Worm (Caenorhabditis elegans) whole organism, late embryonic: Measurements from ENCODE around the gene nekl-4.

Source experiments
- C08G9.2 ChIP-seq: sonication (generic microtip); optimal IDR thresholded peaks from 2 replicates; lab custom pipeline; 2016; ENCODE audit warnings: mild to moderate bottlenecking, missing genetic modification characterization, moderate library complexity, missing compliant biosample characterization
- K02D7.2 ChIP-seq: sonication (generic microtip); optimal IDR thresholded peaks from 2 replicates; lab custom pipeline; 2017; ENCODE audit warnings: mild to moderate bottlenecking, missing genetic modification characterization, missing compliant biosample characterization
- K09A11.1 ChIP-seq: sonication (generic microtip); optimal IDR thresholded peaks from 2 replicates; lab custom pipeline; 2017; ENCODE audit warnings: antibody characterized with exemption, mild to moderate bottlenecking, missing genetic modification characterization, missing compliant biosample characterization; ENCODE audit not compliant: insufficient read depth
- T23F11.4 ChIP-seq: fragments of 200-800 bp; sonication (Bioruptor generic); optimal IDR thresholded peaks from 2 replicates; lab custom pipeline; 2018; ENCODE audit warnings: mild to moderate bottlenecking, missing genetic modification characterization, missing compliant biosample characterization
- ama-1 ChIP-seq: fragments of 150-350 bp; optimal IDR thresholded peaks from 2 replicates; lab custom pipeline; 2014
- ceh-18 ChIP-seq: sonication (generic microtip); optimal IDR thresholded peaks from 2 replicates; lab custom pipeline; 2016; ENCODE audit warnings: missing genetic modification characterization, missing compliant biosample characterization
- ceh-19 ChIP-seq: fragments of 200-800 bp; sonication (Bioruptor generic); optimal IDR thresholded peaks from 2 replicates; lab custom pipeline; 2018; ENCODE audit warnings: mild to moderate bottlenecking, missing genetic modification characterization, missing compliant biosample characterization
- ceh-2 ChIP-seq: sonication (generic microtip); optimal IDR thresholded peaks from 2 replicates; lab custom pipeline; 2016; ENCODE audit warnings: missing genotype, missing genetic modification characterization, missing compliant biosample characterization
- ceh-22 ChIP-seq: sonication (generic microtip); optimal IDR thresholded peaks from 2 replicates; lab custom pipeline; 2017; ENCODE audit warnings: missing biosample characterization, missing genetic modification characterization
- ceh-30 ChIP-seq: fragments of 150-350 bp; optimal IDR thresholded peaks from 2 replicates; lab custom pipeline; 2014; ENCODE audit warnings: missing biosample characterization, missing genetic modification characterization
- ceh-31 ChIP-seq: sonication (generic microtip); optimal IDR thresholded peaks from 2 replicates; lab custom pipeline; 2016; ENCODE audit warnings: missing genetic modification characterization, missing compliant biosample characterization
- ceh-34 ChIP-seq: sonication (generic microtip); optimal IDR thresholded peaks from 2 replicates; lab custom pipeline; 2016; ENCODE audit warnings: mild to moderate bottlenecking, missing genetic modification characterization, missing compliant biosample characterization
- ceh-6 ChIP-seq: fragments of 200-800 bp; sonication (Bioruptor generic); optimal IDR thresholded peaks from 2 replicates; lab custom pipeline; 2018; ENCODE audit warnings: mild to moderate bottlenecking, missing genetic modification characterization, missing compliant biosample characterization
- ceh-9 ChIP-seq: sonication (generic microtip); optimal IDR thresholded peaks from 2 replicates; lab custom pipeline; 2016; ENCODE audit warnings: mild to moderate bottlenecking, missing genetic modification characterization, inconsistent platforms, missing compliant biosample characterization
- dve-1 ChIP-seq: sonication (generic microtip); optimal IDR thresholded peaks from 2 replicates; lab custom pipeline; 2017; ENCODE audit warnings: antibody characterized with exemption, mild to moderate bottlenecking, missing genetic modification characterization, missing compliant biosample characterization
- ets-4 ChIP-seq: sonication (generic microtip); optimal IDR thresholded peaks from 2 replicates; lab custom pipeline; 2016; ENCODE audit warnings: missing genetic modification characterization, missing compliant biosample characterization
- eyg-1 ChIP-seq: sonication (generic microtip); optimal IDR thresholded peaks from 2 replicates; lab custom pipeline; 2016; ENCODE audit warnings: missing genotype, missing genetic modification characterization, missing compliant biosample characterization
- fax-1 ChIP-seq: sonication (generic microtip); optimal IDR thresholded peaks from 2 replicates; lab custom pipeline; 2016; ENCODE audit warnings: missing genotype, missing genetic modification characterization, missing compliant biosample characterization
- hlh-13 ChIP-seq: fragments of 200-800 bp; sonication (Bioruptor generic); optimal IDR thresholded peaks from 2 replicates; lab custom pipeline; 2018; ENCODE audit warnings: mild to moderate bottlenecking, missing genetic modification characterization, missing compliant biosample characterization
- hlh-30 ChIP-seq: sonication (generic microtip); optimal IDR thresholded peaks from 2 replicates; lab custom pipeline; 2017; ENCODE audit warnings: antibody characterized with exemption, missing genetic modification characterization, missing compliant biosample characterization; ENCODE audit not compliant: insufficient read depth
- hlh-6 ChIP-seq: sonication (generic microtip); optimal IDR thresholded peaks from 2 replicates; lab custom pipeline; 2016; ENCODE audit warnings: missing genotype, missing genetic modification characterization, missing compliant biosample characterization
- hlh-8 ChIP-seq: sonication (generic microtip); optimal IDR thresholded peaks from 2 replicates; lab custom pipeline; 2016; ENCODE audit warnings: missing genotype, missing genetic modification characterization, missing compliant biosample characterization
- lin-11 ChIP-seq: fragments of 200-800 bp; sonication (Bioruptor generic); optimal IDR thresholded peaks from 2 replicates; lab custom pipeline; 2018; ENCODE audit warnings: mild to moderate bottlenecking, missing genetic modification characterization, missing compliant biosample characterization
- mec-3 ChIP-seq: sonication (generic microtip); optimal IDR thresholded peaks from 2 replicates; lab custom pipeline; 2016; ENCODE audit warnings: borderline replicate concordance, missing genetic modification characterization, missing compliant biosample characterization
- nfya-1 ChIP-seq: sonication (generic microtip); optimal IDR thresholded peaks from 2 replicates; lab custom pipeline; 2017; ENCODE audit warnings: missing genetic modification characterization, mild to moderate bottlenecking, missing compliant biosample characterization, antibody characterized with exemption, moderate library complexity
- nhr-11 ChIP-seq: fragments of 150-350 bp; optimal IDR thresholded peaks from 2 replicates; lab custom pipeline; 2014; ENCODE audit warnings: missing biosample characterization, missing genetic modification characterization
- pag-3 ChIP-seq: sonication (generic microtip); optimal IDR thresholded peaks from 2 replicates; lab custom pipeline; 2016; ENCODE audit warnings: missing compliant biosample characterization, missing genetic modification characterization, borderline replicate concordance
- pha-2 ChIP-seq: sonication (generic microtip); optimal IDR thresholded peaks from 2 replicates; lab custom pipeline; 2017; ENCODE audit warnings: mild to moderate bottlenecking, missing genetic modification characterization, missing compliant biosample characterization
- rnt-1 ChIP-seq: sonication (generic microtip); optimal IDR thresholded peaks from 2 replicates; lab custom pipeline; 2016; ENCODE audit warnings: missing genetic modification characterization, missing compliant biosample characterization
- sox-4 ChIP-seq: sonication (generic microtip); optimal IDR thresholded peaks from 2 replicates; lab custom pipeline; 2017; ENCODE audit warnings: mild to moderate bottlenecking, missing genetic modification characterization, inconsistent platforms, missing compliant biosample characterization
- syd-9 ChIP-seq: sonication (generic microtip); optimal IDR thresholded peaks from 2 replicates; lab custom pipeline; 2016; ENCODE audit warnings: mild to moderate bottlenecking, missing genetic modification characterization, moderate library complexity, missing compliant biosample characterization
- unc-3 ChIP-seq, 2 experiments: fragments of 200-800 bp in 1 of 2; sonication (Bioruptor generic) in 1 of 2; sonication (generic microtip) in 1 of 2; conservative IDR thresholded peaks in 1 of 2; optimal IDR thresholded peaks in 1 of 2; 2 replicates each; pipeline versions ENCODE4 v1.3.6 to Lab custom; 2016 to 2022; ENCODE audit warnings: missing compliant biosample characterization in 2 of 2, missing genetic modification characterization in 2 of 2, missing genetic modification reagents in 1 of 2
- unc-42 ChIP-seq: sonication (generic microtip); optimal IDR thresholded peaks from 2 replicates; lab custom pipeline; 2016; ENCODE audit warnings: missing genotype, missing genetic modification characterization, missing compliant biosample characterization
- unc-55 ChIP-seq: sonication (generic microtip); optimal IDR thresholded peaks from 2 replicates; lab custom pipeline; 2017; ENCODE audit warnings: missing biosample characterization, missing genetic modification reagents, missing genetic modification characterization
- unc-86 ChIP-seq: sonication (generic microtip); optimal IDR thresholded peaks from 2 replicates; lab custom pipeline; 2016; ENCODE audit warnings: missing genetic modification characterization, missing compliant biosample characterization
- zip-5 ChIP-seq: sonication (generic microtip); optimal IDR thresholded peaks from 2 replicates; lab custom pipeline; 2016; ENCODE audit warnings: missing genetic modification characterization, missing compliant biosample characterization
- ztf-16 ChIP-seq: sonication (generic microtip); optimal IDR thresholded peaks from 2 replicates; lab custom pipeline; 2017; ENCODE audit warnings: missing genetic modification characterization, missing compliant biosample characterization

Gene nekl-4

ce11 chrIII:5506023-5506597 lies 11.2 kb downstream of the nekl-4 start:
- no peak for TF ChIP-seq rnt-1 (tag; lab: Kevin White, UChicago)
- no peak for TF ChIP-seq ceh-30
- TF ChIP-seq K09A11.1 (tag; lab: Kevin White, UChicago): no peak
- TF ChIP-seq ama-1 (lab: Kevin White, UChicago): peak; percentile 53
- TF ChIP-seq, all 69 proteins: peak for 1

ce11 chrIII:5505474-5506022 lies 11.8 kb downstream of the nekl-4 start:
- TF ChIP-seq unc-86 (tag; lab: Kevin White, UChicago): no peak
- TF ChIP-seq C08G9.2 (tag; lab: Kevin White, UChicago): no peak
- no peak for TF ChIP-seq K02D7.2 (tag; lab: Kevin White, UChicago)
- TF ChIP-seq mec-3: no peak
- TF ChIP-seq syd-9 (tag; lab: Kevin White, UChicago): no peak

ce11 chrIII:5504725-5505473 lies 12.4 kb downstream of the nekl-4 start:
- TF ChIP-seq ceh-9 (tag; lab: Kevin White, UChicago) (no peak), ztf-16 (tag; lab: Kevin White, UChicago) (no peak), zip-5 (no peak), hlh-8 (tag; lab: Kevin White, UChicago) (no peak), ceh-18 (tag; lab: Kevin White, UChicago) (no peak), ceh-6 (GFP tag; lab: Kevin White, UChicago) (no peak), ceh-19 (no peak), nhr-11 (tag; lab: Kevin White, UChicago) (no peak), T23F11.4 (no peak), sox-4 (tag; lab: Kevin White, UChicago) (no peak)

- TF ChIP-seq ets-4 (tag; lab: Kevin White, UChicago): peak; percentile 37
- TF ChIP-seq unc-55 (GFP tag; lab: Kevin White, UChicago): peak; percentile 27
- TF ChIP-seq lin-11 (tag; lab: Kevin White, UChicago): no peak
- no peak for TF ChIP-seq hlh-6 (tag; lab: Kevin White, UChicago)
- TF ChIP-seq pha-2: no peak
- peak; percentile 75 for TF ChIP-seq unc-42 (tag; lab: Kevin White, UChicago)
Measured at ce11 chrIII:5504164-5504563, 13.2 kb downstream of the nekl-4 start.

- no peak for TF ChIP-seq dve-1 (tag; lab: Kevin White, UChicago)
- peak; percentile 6 for TF ChIP-seq hlh-13 (GFP tag; lab: Kevin White, UChicago)
Measured at ce11 chrIII:5503669-5504068, 13.7 kb downstream of the nekl-4 start.

- TF ChIP-seq zip-5: no peak
- no peak for TF ChIP-seq dve-1 (tag; lab: Kevin White, UChicago)
- TF ChIP-seq fax-1 (tag; lab: Kevin White, UChicago): no peak
- peak; percentile 67 for TF ChIP-seq ets-4 (tag; lab: Kevin White, UChicago)
- no peak for TF ChIP-seq lin-11 (tag; lab: Kevin White, UChicago)
- no peak for TF ChIP-seq pag-3 (tag; lab: Kevin White, UChicago)
- no peak for TF ChIP-seq eyg-1 (tag; lab: Kevin White, UChicago)
- peak; percentile 58 for TF ChIP-seq nfya-1
- no peak for TF ChIP-seq ceh-22 (tag; lab: Kevin White, UChicago)
- TF ChIP-seq unc-55 (GFP tag; lab: Kevin White, UChicago): peak; percentile 59
- peak; percentile 57 for TF ChIP-seq ceh-34
- TF ChIP-seq sox-4 (tag; lab: Kevin White, UChicago): no peak
- TF ChIP-seq ceh-31 (tag; lab: Kevin White, UChicago): peak; percentile 64
- TF ChIP-seq unc-42 (tag; lab: Kevin White, UChicago): peak; percentile 16
- TF ChIP-seq syd-9 (tag; lab: Kevin White, UChicago): no peak
- TF ChIP-seq unc-3 (GFP tag; conservative IDR thresholded peaks at IDR 0.05; lab: Robert Waterston, UW): no peak
- no peak for TF ChIP-seq unc-3 (tag; optimal IDR thresholded peaks at IDR 0.05; lab: Kevin White, UChicago)
- TF ChIP-seq ceh-30: no peak
- TF ChIP-seq hlh-8 (tag; lab: Kevin White, UChicago): no peak
- TF ChIP-seq hlh-30 (tag; lab: Kevin White, UChicago): peak; percentile 23
- peak; percentile 38 for TF ChIP-seq ceh-18 (tag; lab: Kevin White, UChicago)
- TF ChIP-seq ceh-2 (tag; lab: Kevin White, UChicago): peak; percentile 10
Measured at ce11 chrIII:5502915-5503575, 14.3 kb downstream of the nekl-4 start.
